Fruit fly (Drosophila melanogaster) whole organism, wandering third instar larva: Measurements from ENCODE around the gene Unc50.

Experiments used
- CG32264 ChIP-seq: fragments of 200-800 bp; sonication (Bioruptor generic); optimal IDR thresholded peaks from 2 replicates; lab custom pipeline; 2016; ENCODE audit warnings: missing biosample characterization, missing genetic modification characterization
- CG9705 ChIP-seq: fragments of 200-800 bp; sonication (Bioruptor generic); optimal IDR thresholded peaks from 2 replicates; lab custom pipeline; 2018; ENCODE audit warnings: missing biosample characterization, mild to moderate bottlenecking, missing genetic modification characterization
- CrebA ChIP-seq: fragments of 200-800 bp; sonication (Bioruptor generic); optimal IDR thresholded peaks from 2 replicates; lab custom pipeline; 2016; ENCODE audit warnings: missing biosample characterization, mild to moderate bottlenecking, missing genetic modification characterization, borderline replicate concordance
- Dfd ChIP-seq: fragments of >200 bp; optimal IDR thresholded peaks from 2 replicates; lab custom pipeline; 2017; ENCODE audit warnings: missing biosample characterization, missing genetic modification characterization
- Dif ChIP-seq: fragments of 200-275, 200-300 bp; sonication (Bioruptor generic); optimal IDR thresholded peaks from 2 replicates; lab custom pipeline; 2018; ENCODE audit warnings: missing biosample characterization, missing genetic modification characterization; ENCODE audit not compliant: partially characterized antibody
- GATAd ChIP-seq: sonication (Bioruptor generic); optimal IDR thresholded peaks from 2 replicates; lab custom pipeline; 2016; ENCODE audit warnings: missing biosample characterization, missing genetic modification characterization
- HLH106 ChIP-seq: fragments of 200-800 bp; optimal IDR thresholded peaks from 3 replicates; lab custom pipeline; 2019; ENCODE audit warnings: missing biosample characterization, mild to moderate bottlenecking, missing genetic modification characterization, moderate library complexity
- Hnf4 ChIP-seq: fragments of 200-800 bp; sonication (Bioruptor generic); optimal IDR thresholded peaks from 2 replicates; lab custom pipeline; 2016; ENCODE audit warnings: missing biosample characterization, mild to moderate bottlenecking, missing genetic modification characterization
- Hr78 ChIP-seq: fragments of >200 bp; optimal IDR thresholded peaks from 2 replicates; lab custom pipeline; 2017; ENCODE audit warnings: missing biosample characterization, missing genetic modification characterization
- Hr83 ChIP-seq: fragments of 200-300 bp; sonication (Bioruptor generic); optimal IDR thresholded peaks from 2 replicates; lab custom pipeline; 2016; ENCODE audit warnings: missing biosample characterization, mild to moderate bottlenecking, missing genetic modification characterization, moderate library complexity; ENCODE audit not compliant: poor library complexity, severe bottlenecking
- Mio ChIP-seq: sonication (Bioruptor generic); optimal IDR thresholded peaks from 2 replicates; lab custom pipeline; 2016; ENCODE audit warnings: missing biosample characterization, missing genetic modification characterization
- OdsH ChIP-seq: fragments of 200-800 bp; sonication (Bioruptor generic); optimal IDR thresholded peaks from 2 replicates; lab custom pipeline; 2016; ENCODE audit warnings: missing biosample characterization, mild to moderate bottlenecking, missing genetic modification characterization
- Rel ChIP-seq, 2 experiments: fragments of 200-800 bp; sonication (Bioruptor generic) in 1 of 2; optimal IDR thresholded peaks; 2 replicates in 1 of 2; 3 replicates in 1 of 2; lab custom pipeline; 2016 to 2019; ENCODE audit warnings: mild to moderate bottlenecking in 2 of 2, missing biosample characterization in 2 of 2, missing genetic modification characterization in 2 of 2, moderate library complexity in 1 of 2
- Sp1 ChIP-seq: fragments of 200-800 bp; sonication (Bioruptor generic); optimal IDR thresholded peaks from 3 replicates; lab custom pipeline; 2019; ENCODE audit warnings: missing biosample characterization, mild to moderate bottlenecking, missing genetic modification characterization, moderate library complexity
- Vsx2 ChIP-seq: fragments of 200-300, 225-300 bp; sonication (Bioruptor generic); optimal IDR thresholded peaks from 2 replicates; lab custom pipeline; 2018; ENCODE audit warnings: missing biosample characterization, missing genetic modification characterization; ENCODE audit not compliant: partially characterized antibody
- br ChIP-seq: fragments of 200-800 bp; sonication (Bioruptor generic); optimal IDR thresholded peaks from 2 replicates; lab custom pipeline; 2016; ENCODE audit warnings: missing biosample characterization, missing genetic modification characterization
- brk ChIP-seq: fragments of 200-800 bp; sonication (Bioruptor generic); optimal IDR thresholded peaks from 2 replicates; lab custom pipeline; 2016; ENCODE audit warnings: missing biosample characterization, mild to moderate bottlenecking, missing genetic modification characterization
- dl ChIP-seq, 2 experiments: fragments of 175-275, 200-275 bp in 1 of 2; fragments of 200-275 bp in 1 of 2; sonication (Bioruptor generic); optimal IDR thresholded peaks; lab custom pipeline; 2018; ENCODE audit warnings: mild to moderate bottlenecking in 2 of 2, missing biosample characterization in 2 of 2, missing genetic modification characterization in 2 of 2, moderate library complexity in 2 of 2; ENCODE audit not compliant: partially characterized antibody in 2 of 2, insufficient read depth in 1 of 2
- dsf ChIP-seq: sonication (Bioruptor generic); optimal IDR thresholded peaks from 2 replicates; lab custom pipeline; 2016; ENCODE audit warnings: missing biosample characterization, missing genetic modification characterization, borderline replicate concordance
- ey ChIP-seq: fragments of 200-800 bp; sonication (Bioruptor generic); optimal IDR thresholded peaks from 2 replicates; lab custom pipeline; 2016; ENCODE audit warnings: missing biosample characterization, missing genetic modification characterization
- foxo ChIP-seq, 2 experiments: fragments of 200-800 bp; sonication (Bioruptor generic); optimal IDR thresholded peaks; 2 replicates in 1 of 2; 3 replicates in 1 of 2; lab custom pipeline; 2016 to 2017; ENCODE audit warnings: missing biosample characterization in 2 of 2, missing genetic modification characterization in 2 of 2
- fru ChIP-seq: fragments of 200-800 bp; sonication (Bioruptor generic); optimal IDR thresholded peaks from 3 replicates; lab custom pipeline; 2016; ENCODE audit warnings: missing biosample characterization, mild to moderate bottlenecking, missing genetic modification characterization
- h ChIP-seq: fragments of 200-800 bp; sonication (Bioruptor generic); optimal IDR thresholded peaks from 3 replicates; lab custom pipeline; 2016; ENCODE audit warnings: missing biosample characterization, mild to moderate bottlenecking, missing genetic modification characterization
- pan ChIP-seq: fragments of >200 bp; optimal IDR thresholded peaks from 2 replicates; lab custom pipeline; 2017
- psq ChIP-seq: fragments of 200-800 bp; sonication (Bioruptor generic); optimal IDR thresholded peaks from 3 replicates; lab custom pipeline; 2017; ENCODE audit warnings: missing biosample characterization, mild to moderate bottlenecking, missing genetic modification characterization, moderate library complexity
- rgr ChIP-seq: fragments of 200-800 bp; sonication (Bioruptor generic); optimal IDR thresholded peaks from 3 replicates; lab custom pipeline; 2016; ENCODE audit warnings: missing biosample characterization, mild to moderate bottlenecking, missing genetic modification characterization
- sage ChIP-seq: fragments of 200-800 bp; sonication (Bioruptor generic); optimal IDR thresholded peaks from 2 replicates; lab custom pipeline; 2016; ENCODE audit warnings: missing biosample characterization, mild to moderate bottlenecking, missing genetic modification characterization
- sv ChIP-seq: fragments of 200-800 bp; sonication (Bioruptor generic); optimal IDR thresholded peaks from 3 replicates; lab custom pipeline; 2016; ENCODE audit warnings: missing biosample characterization, missing genetic modification characterization
- tai ChIP-seq: sonication (Bioruptor generic); optimal IDR thresholded peaks from 2 replicates; lab custom pipeline; 2016; ENCODE audit warnings: missing biosample characterization, missing genetic modification characterization
- usp ChIP-seq: fragments of >200 bp; optimal IDR thresholded peaks from 2 replicates; lab custom pipeline; 2017; ENCODE audit warnings: missing biosample characterization, missing genetic modification characterization
- woc ChIP-seq: sonication (Bioruptor generic); optimal IDR thresholded peaks from 2 replicates; lab custom pipeline; 2016; ENCODE audit warnings: missing biosample characterization, mild to moderate bottlenecking, missing genetic modification characterization

Gene Unc50

DNA sequence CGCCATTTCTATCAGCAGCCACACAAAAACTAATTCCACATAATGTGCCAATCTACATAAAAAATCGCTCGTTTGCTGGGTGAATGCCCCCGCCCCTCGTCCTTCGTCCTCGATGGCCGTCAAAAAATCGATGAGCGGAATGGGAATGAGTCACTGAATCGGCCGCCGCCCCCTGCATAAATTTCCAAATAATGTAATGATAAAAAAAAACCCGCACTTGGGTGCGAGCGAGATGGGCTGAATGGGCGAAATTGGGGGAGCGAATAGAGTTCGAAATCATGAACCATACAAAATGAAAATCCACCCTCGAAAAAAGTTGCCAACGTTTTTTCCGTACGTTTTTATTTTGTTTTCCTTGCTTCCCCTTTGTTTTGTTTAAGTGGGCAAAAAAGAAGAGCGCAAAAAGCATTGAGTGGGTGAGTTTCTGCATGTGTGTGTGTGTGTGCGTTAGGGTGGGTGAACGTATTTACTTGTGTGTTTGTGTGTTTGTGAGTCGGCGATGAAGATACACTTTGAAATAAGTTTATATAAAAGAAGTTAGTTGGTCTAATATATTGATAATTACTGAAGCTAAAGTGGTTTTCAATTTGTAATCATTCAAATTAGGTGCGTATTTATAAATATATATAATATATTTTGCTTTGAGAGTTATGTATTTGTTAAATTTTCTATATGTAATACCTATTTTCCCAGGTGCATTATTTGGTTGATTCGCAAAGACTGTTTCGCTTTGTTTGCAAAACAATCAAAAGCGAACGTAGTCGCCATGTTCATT is 29.1 kb upstream of the Unc50 start:
- TF ChIP-seq Sp1: peak; percentile 59
- no peak for TF ChIP-seq usp (GFP tag; lab: Kevin White, UChicago)
- TF ChIP-seq Dfd (GFP tag; lab: Kevin White, UChicago): peak; percentile 68
- TF ChIP-seq, all 38 proteins: peak for 2

dm6 chr3R:8704669-8705068 is 28.3 kb upstream of the Unc50 start:
- no peak for TF ChIP-seq pan
- no peak for TF ChIP-seq Mio (GFP tag; lab: Kevin White, UChicago)
- no peak for TF ChIP-seq CG9705 (GFP tag; lab: Kevin White, UChicago)
- TF ChIP-seq GATAd: no peak
- TF ChIP-seq foxo (GFP tag; optimal IDR thresholded peaks at IDR 0.05; lab: Kevin White, UChicago): no peak
- no peak for TF ChIP-seq dl (GFP tag; optimal IDR thresholded peaks at IDR 0.05; lab: Kevin White, UChicago; ENCODE audit: insufficient read depth in 1 of 2, partially characterized antibody in 2 of 2)
- no peak for TF ChIP-seq brk

- TF ChIP-seq sv (GFP tag; lab: Kevin White, UChicago) (no peak), usp (GFP tag; lab: Kevin White, UChicago) (no peak), psq (GFP tag; lab: Kevin White, UChicago) (no peak), h (GFP tag; lab: Kevin White, UChicago) (no peak), HLH106 (no peak), Hnf4 (no peak), ey (GFP tag; lab: Kevin White, UChicago) (no peak), br (no peak), foxo (GFP tag; optimal IDR thresholded peaks at IDR 0.05; lab: Kevin White, UChicago) (no peak), sage (no peak), Rel (GFP tag; optimal IDR thresholded peaks at IDR 0.05; lab: Kevin White, UChicago) (no peak), Rel (tag; optimal IDR thresholded peaks at IDR 0.05; lab: Kevin White, UChicago) (no peak), dl (GFP tag; optimal IDR thresholded peaks at IDR 0.05; lab: Kevin White, UChicago; ENCODE audit: insufficient read depth in 1 of 2, partially characterized antibody in 2 of 2) (no peak), Hr83 (GFP tag; lab: Kevin White, UChicago) (no peak), fru (GFP tag; lab: Kevin White, UChicago) (no peak), brk (no peak), Hr78 (GFP tag; lab: Kevin White, UChicago) (no peak), Mio (GFP tag; lab: Kevin White, UChicago) (no peak), CG32264 (GFP tag; lab: Kevin White, UChicago) (no peak), OdsH (no peak)
These were observed 24.8 kb upstream of the Unc50 start for dm6 chr3R:8701197-8701596.

- no peak for TF ChIP-seq rgr (GFP tag; lab: Kevin White, UChicago)
- TF ChIP-seq Hr83 (GFP tag; lab: Kevin White, UChicago): no peak
- TF ChIP-seq woc (GFP tag; lab: Kevin White, UChicago): no peak
- TF ChIP-seq Rel (GFP tag; optimal IDR thresholded peaks at IDR 0.05; lab: Kevin White, UChicago): no peak
- no peak for TF ChIP-seq Rel (tag; optimal IDR thresholded peaks at IDR 0.05; lab: Kevin White, UChicago)
- no peak for TF ChIP-seq HLH106
- TF ChIP-seq Dif (GFP tag; lab: Kevin White, UChicago): no peak
- TF ChIP-seq dsf: no peak
- no peak for TF ChIP-seq Vsx2 (GFP tag; lab: Kevin White, UChicago)
- TF ChIP-seq GATAd: no peak
- TF ChIP-seq CrebA: no peak
These were observed 24.2 kb upstream of the Unc50 start for dm6 chr3R:8700660-8701059.

- TF ChIP-seq tai (GFP tag; lab: Kevin White, UChicago): no peak
These were observed 22.8 kb upstream of the Unc50 start for dm6 chr3R:8699230-8699629.
